Fruit fly (Drosophila melanogaster) whole organism, prepupa: ENCODE results near the gene CG33286.

Experiments
- CG10631 ChIP-seq: fragments of 200-800 bp; sonication (Bioruptor generic); optimal IDR thresholded peaks from 2 replicates; lab custom pipeline; 2016; ENCODE audit warnings: missing biosample characterization, missing genetic modification characterization
- CG10669 ChIP-seq: fragments of 200-800 bp; sonication (Bioruptor generic); optimal IDR thresholded peaks from 3 replicates; lab custom pipeline; 2018; ENCODE audit warnings: missing biosample characterization, mild to moderate bottlenecking, missing genetic modification characterization, moderate library complexity
- CG11294 ChIP-seq: fragments of 200-800 bp; sonication (Bioruptor generic); IDR thresholded peaks from 2 replicates; pipeline ENCODE4 v1.3.6; 2022; ENCODE audit warnings: missing biosample characterization, missing genetic modification characterization
- CG11762 ChIP-seq: fragments of 200-800 bp; sonication (Bioruptor generic); optimal IDR thresholded peaks from 3 replicates; lab custom pipeline; 2016; ENCODE audit warnings: missing biosample characterization, missing genetic modification characterization; ENCODE audit not compliant: insufficient read depth
- CG11902 ChIP-seq: fragments of 200-800 bp; sonication (Bioruptor generic); optimal IDR thresholded peaks from 3 replicates; lab custom pipeline; 2016; ENCODE audit warnings: missing biosample characterization, missing genetic modification characterization
- CG15336 ChIP-seq: fragments of 200-800 bp; sonication (Bioruptor generic); IDR thresholded peaks from 2 replicates; pipeline ENCODE4 v1.3.6; 2022; ENCODE audit warnings: missing biosample characterization, missing genetic modification characterization
- CG1621 ChIP-seq: fragments of 200-800 bp; sonication (Bioruptor generic); optimal IDR thresholded peaks from 3 replicates; lab custom pipeline; 2018; ENCODE audit warnings: missing biosample characterization, mild to moderate bottlenecking, missing genetic modification characterization
- CG16779 ChIP-seq: fragments of 200-800 bp; sonication (Bioruptor generic); optimal IDR thresholded peaks from 3 replicates; lab custom pipeline; 2017; ENCODE audit warnings: missing biosample characterization, mild to moderate bottlenecking, missing genetic modification characterization
- CG3032 ChIP-seq: fragments of 200-800 bp; optimal IDR thresholded peaks from 2 replicates; lab custom pipeline; 2019; ENCODE audit warnings: missing biosample characterization, mild to moderate bottlenecking, missing genetic modification characterization, moderate library complexity
- CG31627 ChIP-seq: fragments of 200-800 bp; sonication (Bioruptor generic); optimal IDR thresholded peaks from 3 replicates; lab custom pipeline; 2016; ENCODE audit warnings: missing biosample characterization, missing genetic modification characterization
- CG34406 ChIP-seq: fragments of 200-800 bp; sonication (Bioruptor generic); optimal IDR thresholded peaks from 3 replicates; lab custom pipeline; 2016; ENCODE audit warnings: missing biosample characterization, missing genetic modification characterization
- CG3919 ChIP-seq: fragments of 200-800 bp; sonication (Bioruptor generic); optimal IDR thresholded peaks from 3 replicates; lab custom pipeline; 2016; ENCODE audit warnings: missing biosample characterization, missing genetic modification characterization
- CG4318 ChIP-seq: fragments of 200-800 bp; sonication (Bioruptor generic); optimal IDR thresholded peaks from 3 replicates; lab custom pipeline; 2017; ENCODE audit warnings: missing biosample characterization, mild to moderate bottlenecking, missing genetic modification characterization
- CG6163 ChIP-seq: fragments of 200-800 bp; sonication (Bioruptor generic); IDR thresholded peaks from 3 replicates; pipeline ENCODE4 v1.3.6; 2022; ENCODE audit warnings: missing biosample characterization, missing genetic modification characterization
- CG6792 ChIP-seq: fragments of 200-800 bp; sonication (Bioruptor generic); optimal IDR thresholded peaks from 3 replicates; lab custom pipeline; 2016; ENCODE audit warnings: missing biosample characterization, missing genetic modification characterization
- CG6808 ChIP-seq: fragments of 200-800 bp; sonication (Bioruptor generic); optimal IDR thresholded peaks from 3 replicates; lab custom pipeline; 2017; ENCODE audit warnings: missing biosample characterization, missing genetic modification characterization, mild to moderate bottlenecking, moderate library complexity, missing genetic modification reagents
- CG7368 ChIP-seq: fragments of 200-800 bp; sonication (Bioruptor generic); optimal IDR thresholded peaks from 3 replicates; lab custom pipeline; 2016; ENCODE audit warnings: missing biosample characterization, missing genetic modification characterization
- CG8119 ChIP-seq: fragments of 200-800 bp; sonication (Bioruptor generic); IDR thresholded peaks from 3 replicates; pipeline ENCODE4 v1.3.6; 2022; ENCODE audit warnings: missing biosample characterization, missing genetic modification characterization
- CG8319 ChIP-seq: fragments of 200-800 bp; sonication (Bioruptor generic); optimal IDR thresholded peaks from 3 replicates; lab custom pipeline; 2016; ENCODE audit warnings: missing biosample characterization, missing genetic modification characterization
- CG8632 ChIP-seq: fragments of 200-800 bp; sonication (Bioruptor generic); optimal IDR thresholded peaks from 3 replicates; lab custom pipeline; 2016; ENCODE audit warnings: missing biosample characterization, missing genetic modification characterization
- CG9139 ChIP-seq: fragments of 200-800 bp; sonication (Bioruptor generic); optimal IDR thresholded peaks from 3 replicates; lab custom pipeline; 2017; ENCODE audit warnings: missing biosample characterization, mild to moderate bottlenecking, missing genetic modification characterization
- Eip75B ChIP-seq: fragments of 200-800 bp; sonication (Bioruptor generic); optimal IDR thresholded peaks from 3 replicates; lab custom pipeline; 2016; ENCODE audit warnings: missing biosample characterization, missing genetic modification characterization
- Eip78C ChIP-seq: fragments of 200-800 bp; sonication (Bioruptor generic); peaks from one replicate; lab custom pipeline; 2016; ENCODE audit warnings: missing biosample characterization, missing genetic modification characterization
- Ets96B ChIP-seq: fragments of 200-800 bp; optimal IDR thresholded peaks from 2 replicates; lab custom pipeline; 2019; ENCODE audit warnings: missing biosample characterization, mild to moderate bottlenecking, missing genetic modification characterization, moderate library complexity
- Hr38 ChIP-seq: sonication (Bioruptor generic); optimal IDR thresholded peaks from 2 replicates; lab custom pipeline; 2016; ENCODE audit warnings: missing biosample characterization, missing genetic modification characterization
- Hr39 ChIP-seq: fragments of 200-800 bp; sonication (Bioruptor generic); optimal IDR thresholded peaks from 2 replicates; lab custom pipeline; 2016; ENCODE audit warnings: missing biosample characterization, missing genetic modification characterization
- Hr4 ChIP-seq: fragments of 200-800 bp; sonication (Bioruptor generic); optimal IDR thresholded peaks from 3 replicates; lab custom pipeline; 2016; ENCODE audit warnings: missing biosample characterization, missing genetic modification characterization
- Lpt ChIP-seq: fragments of 200-800 bp; sonication (Bioruptor generic); optimal IDR thresholded peaks from 3 replicates; lab custom pipeline; 2016; ENCODE audit warnings: missing biosample characterization, missing genetic modification characterization
- Met ChIP-seq: fragments of 200-800 bp; sonication (Bioruptor generic); optimal IDR thresholded peaks from 3 replicates; lab custom pipeline; 2016; ENCODE audit warnings: missing biosample characterization, missing genetic modification characterization
- OdsH ChIP-seq: fragments of 200-800 bp; sonication (Bioruptor generic); optimal IDR thresholded peaks from 3 replicates; lab custom pipeline; 2016; ENCODE audit warnings: missing biosample characterization, missing genetic modification characterization
- Smox ChIP-seq: fragments of 200-800 bp; sonication (Bioruptor generic); optimal IDR thresholded peaks from 3 replicates; lab custom pipeline; 2016; ENCODE audit warnings: missing biosample characterization, missing genetic modification characterization
- Sox102F ChIP-seq: fragments of 200-800 bp; sonication (Bioruptor generic); optimal IDR thresholded peaks from 2 replicates; lab custom pipeline; 2016; ENCODE audit warnings: missing biosample characterization, mild to moderate bottlenecking, missing genetic modification characterization
- Sox14 ChIP-seq: fragments of 200-800 bp; sonication (Bioruptor generic); optimal IDR thresholded peaks from 3 replicates; lab custom pipeline; 2016; ENCODE audit warnings: missing biosample characterization, missing genetic modification characterization
- Sox15 ChIP-seq: fragments of 200-800 bp; sonication (Bioruptor generic); optimal IDR thresholded peaks from 3 replicates; lab custom pipeline; 2016; ENCODE audit warnings: missing biosample characterization, missing genetic modification characterization
- achi ChIP-seq: fragments of 200-800 bp; sonication (Bioruptor generic); optimal IDR thresholded peaks from 3 replicates; lab custom pipeline; 2016; ENCODE audit warnings: missing biosample characterization, missing genetic modification characterization
- acj6 ChIP-seq: fragments of 200-800 bp; sonication (Bioruptor generic); optimal IDR thresholded peaks from 3 replicates; lab custom pipeline; 2016; ENCODE audit warnings: missing biosample characterization, missing genetic modification characterization
- cyc ChIP-seq: fragments of 200-800 bp; sonication (Bioruptor generic); optimal IDR thresholded peaks from 3 replicates; lab custom pipeline; 2016; ENCODE audit warnings: missing biosample characterization, missing genetic modification characterization
- dsx ChIP-seq: fragments of 200-800 bp; optimal IDR thresholded peaks from 3 replicates; lab custom pipeline; 2019; ENCODE audit warnings: missing biosample characterization, mild to moderate bottlenecking, missing genetic modification characterization, moderate library complexity; ENCODE audit not compliant: poor library complexity, severe bottlenecking
- esn ChIP-seq: fragments of 200-800 bp; sonication (Bioruptor generic); optimal IDR thresholded peaks from 2 replicates; lab custom pipeline; 2016; ENCODE audit warnings: missing biosample characterization, mild to moderate bottlenecking, missing genetic modification characterization, moderate library complexity
- fd59A ChIP-seq: fragments of 200-800 bp; sonication (Bioruptor generic); optimal IDR thresholded peaks from 2 replicates; lab custom pipeline; 2017; ENCODE audit warnings: missing biosample characterization, mild to moderate bottlenecking, missing genetic modification characterization, missing genetic modification reagents
- fd85E ChIP-seq: fragments of 200-800 bp; sonication (Bioruptor generic); optimal IDR thresholded peaks from 3 replicates; lab custom pipeline; 2016; ENCODE audit warnings: missing biosample characterization, missing genetic modification characterization
- fkh ChIP-seq: fragments of 200-800 bp; sonication (Bioruptor generic); optimal IDR thresholded peaks from 3 replicates; lab custom pipeline; 2017; ENCODE audit warnings: missing biosample characterization, mild to moderate bottlenecking, missing genetic modification characterization, moderate library complexity
- lz ChIP-seq: fragments of 200-800 bp; sonication (Bioruptor generic); optimal IDR thresholded peaks from 3 replicates; lab custom pipeline; 2016; ENCODE audit warnings: missing biosample characterization, missing genetic modification characterization
- pdm3 ChIP-seq: fragments of 200-800 bp; sonication (Bioruptor generic); optimal IDR thresholded peaks from 3 replicates; lab custom pipeline; 2016; ENCODE audit warnings: missing biosample characterization, missing genetic modification characterization
- spab ChIP-seq: fragments of 200-800 bp; sonication (Bioruptor generic); optimal IDR thresholded peaks from 2 replicates; lab custom pipeline; 2017; ENCODE audit warnings: missing biosample characterization, mild to moderate bottlenecking, missing genetic modification characterization, missing genetic modification reagents
- ss ChIP-seq, 2 experiments: fragments of 200-800 bp; sonication (Bioruptor generic); optimal IDR thresholded peaks; 2 replicates in 1 of 2; 3 replicates in 1 of 2; lab custom pipeline; 2017 to 2018; ENCODE audit warnings: mild to moderate bottlenecking in 2 of 2, missing biosample characterization in 2 of 2, missing genetic modification characterization in 2 of 2, moderate library complexity in 1 of 2
- svp ChIP-seq: fragments of 200-800 bp; sonication (Bioruptor generic); peaks from one replicate; lab custom pipeline; 2016; ENCODE audit warnings: missing biosample characterization, missing genetic modification characterization
- topi ChIP-seq: fragments of 200-800 bp; sonication (Bioruptor generic); optimal IDR thresholded peaks from 3 replicates; lab custom pipeline; 2016; ENCODE audit warnings: missing biosample characterization, missing genetic modification characterization

Gene CG33286

DNA sequence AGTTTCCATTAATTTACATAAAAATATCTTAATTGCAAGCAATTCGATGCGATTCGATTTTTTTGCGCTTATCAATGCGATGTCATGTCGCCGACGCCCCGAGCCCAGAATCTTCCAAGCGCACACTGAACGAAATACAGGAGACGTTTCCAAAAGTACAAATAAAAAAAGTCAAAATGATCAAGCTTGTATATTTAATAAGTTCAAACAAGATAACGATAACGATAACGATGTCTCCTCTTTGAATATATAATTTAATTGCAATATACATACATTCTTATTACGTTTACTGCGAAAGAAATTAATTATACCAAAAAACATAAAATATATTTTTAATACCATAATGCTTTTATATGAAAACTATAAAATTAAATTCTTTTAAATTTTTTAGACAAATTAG lies 15.7 kb upstream of the CG33286 start:
- TF ChIP-seq CG7368 (GFP tag; lab: Kevin White, UChicago) (peak; percentile 23), CG10669 (GFP tag; lab: Kevin White, UChicago) (peak; percentile 62), CG6792 (GFP tag; lab: Kevin White, UChicago) (peak; percentile 50), achi (GFP tag; lab: Kevin White, UChicago) (peak; percentile 49), fd59A (GFP tag; lab: Kevin White, UChicago) (peak; percentile 50), CG8119 (GFP tag; lab: Robert Waterston, UW) (0 out of 3 replicates have a peak, but pooled peaks have one; percentile 21), esn (peak; percentile 61), dsx (GFP tag; lab: Kevin White, UChicago) (peak; percentile 44), CG10631 (GFP tag; lab: Kevin White, UChicago) (peak; percentile 49), CG11762 (no peak), Hr4 (no peak), CG3032 (tag; lab: Kevin White, UChicago) (peak; percentile 58), OdsH (GFP tag; lab: Kevin White, UChicago) (no peak), Hr38 (GFP tag; lab: Kevin White, UChicago) (no peak), cyc (GFP tag; lab: Kevin White, UChicago) (peak; percentile 31), CG31627 (GFP tag; lab: Kevin White, UChicago) (peak; percentile 22), pdm3 (GFP tag; lab: Kevin White, UChicago) (peak; percentile 35), CG11902 (GFP tag; lab: Kevin White, UChicago) (peak; percentile 8), fd85E (GFP tag; lab: Kevin White, UChicago) (no peak), spab (GFP tag; lab: Kevin White, UChicago) (peak; percentile 51), ss (GFP tag; optimal IDR thresholded peaks at IDR 0.05; lab: Kevin White, UChicago) (peak; percentile 22 to 65), Smox (peak; percentile 26), acj6 (GFP tag; lab: Kevin White, UChicago) (peak; percentile 61), CG6808 (GFP tag; lab: Kevin White, UChicago) (peak; percentile 19), fkh (no peak), CG3919 (peak; percentile 66), svp (GFP tag; lab: Kevin White, UChicago) (peak; percentile 89), CG6163 (GFP tag; lab: Robert Waterston, UW) (no peak), lz (GFP tag; lab: Kevin White, UChicago) (peak; percentile 26), Eip75B (peak; percentile 43), CG15336 (GFP tag; lab: Robert Waterston, UW) (no peak), Lpt (no peak), Eip78C (GFP tag; lab: Kevin White, UChicago) (peak; percentile 88), CG4318 (GFP tag; lab: Kevin White, UChicago) (no peak), Met (GFP tag; lab: Kevin White, UChicago) (peak; percentile 49), Hr39 (GFP tag; lab: Kevin White, UChicago) (no peak), Sox102F (GFP tag; lab: Kevin White, UChicago) (peak; percentile 41), CG34406 (peak; percentile 67), CG1621 (tag; lab: Kevin White, UChicago) (no peak), Sox14 (no peak), Sox15 (no peak), CG9139 (GFP tag; lab: Kevin White, UChicago) (peak; percentile 26), CG11294 (no peak), topi (GFP tag; lab: Kevin White, UChicago) (peak; percentile 52), CG16779 (no peak), Ets96B (tag; lab: Kevin White, UChicago) (peak; percentile 77), CG8632 (peak; percentile 72), CG8319 (GFP tag; lab: Kevin White, UChicago) (peak; percentile 28)
